Worm (Caenorhabditis elegans) whole organism, early embryonic: Measurements from ENCODE around the gene dph-7.

ENCODE experiments used
- aly-1 ChIP-seq: sonication (generic microtip); optimal IDR thresholded peaks from 2 replicates; lab custom pipeline; 2016; ENCODE audit warnings: missing genetic modification characterization, missing compliant biosample characterization
- ama-1 ChIP-seq: fragments of 150-350 bp; optimal IDR thresholded peaks from 2 replicates; lab custom pipeline; 2014
- ceh-13 ChIP-seq: fragments of 200-800 bp; sonication (Bioruptor generic); optimal IDR thresholded peaks from 2 replicates; lab custom pipeline; 2018; ENCODE audit warnings: mild to moderate bottlenecking, missing genetic modification characterization, missing compliant biosample characterization
- ceh-36 ChIP-seq: sonication (generic microtip); optimal IDR thresholded peaks from 2 replicates; lab custom pipeline; 2016; ENCODE audit warnings: missing genetic modification characterization, inconsistent platforms, missing compliant biosample characterization
- ets-7 ChIP-seq: sonication (generic microtip); optimal IDR thresholded peaks from 2 replicates; lab custom pipeline; 2016; ENCODE audit warnings: missing genotype, missing genetic modification characterization, missing compliant biosample characterization
- flt-1 ChIP-seq: fragments of 200-800 bp; sonication (Bioruptor generic); IDR thresholded peaks from 2 replicates; pipeline ENCODE4 v1.3.6; 2022; ENCODE audit warnings: missing genetic modification characterization, missing compliant biosample characterization
- hmg-4 ChIP-seq: fragments of 200-800 bp; sonication (Bioruptor generic); optimal IDR thresholded peaks from 2 replicates; lab custom pipeline; 2018; ENCODE audit warnings: mild to moderate bottlenecking, missing genetic modification characterization, missing compliant biosample characterization
- hnd-1 ChIP-seq: sonication (generic microtip); optimal IDR thresholded peaks from 2 replicates; lab custom pipeline; 2016; ENCODE audit warnings: missing genetic modification characterization, missing compliant biosample characterization
- pes-1 ChIP-seq: fragments of 200-800 bp; sonication (Bioruptor generic); IDR thresholded peaks from 2 replicates; pipeline ENCODE4 v1.3.6; 2022; ENCODE audit warnings: missing genetic modification reagents, missing genetic modification characterization, missing compliant biosample characterization
- scrt-1 ChIP-seq: fragments of 200-800 bp; sonication (Bioruptor generic); IDR thresholded peaks from 2 replicates; pipeline ENCODE4 v1.3.6; 2022; ENCODE audit warnings: missing genetic modification characterization, missing compliant biosample characterization
- sea-1 ChIP-seq: fragments of 200-800 bp; sonication (Bioruptor generic); conservative IDR thresholded peaks from 2 replicates; pipeline ENCODE4 v1.3.6; 2022; ENCODE audit warnings: missing genetic modification characterization, missing compliant biosample characterization
- tbx-11 ChIP-seq: fragments of 200-800 bp; sonication (Bioruptor generic); IDR thresholded peaks from 2 replicates; pipeline ENCODE4 v1.3.6; 2022; ENCODE audit warnings: missing genetic modification characterization, missing compliant biosample characterization
- tra-4 ChIP-seq: sonication (generic microtip); optimal IDR thresholded peaks from 2 replicates; lab custom pipeline; 2017; ENCODE audit warnings: missing genetic modification characterization, missing compliant biosample characterization

- TF ChIP-seq tra-4 (tag; lab: Kevin White, UChicago) (no peak), ama-1 (lab: Kevin White, UChicago) (no peak), flt-1 (GFP tag; lab: Robert Waterston, UW) (no peak), pes-1 (GFP tag; lab: Robert Waterston, UW) (no peak), ceh-36 (tag; lab: Kevin White, UChicago) (no peak), sea-1 (no peak), ceh-13 (no peak), hmg-4 (GFP tag; lab: Kevin White, UChicago) (no peak), aly-1 (tag; lab: Kevin White, UChicago) (no peak), tbx-11 (GFP tag; lab: Robert Waterston, UW) (no peak), scrt-1 (GFP tag; lab: Robert Waterston, UW) (no peak), ets-7 (no peak), hnd-1 (tag; lab: Kevin White, UChicago) (no peak)
These were observed 42.1 kb upstream of the dph-7 start for ce11 chrIII:13272788-13273187.
